Worm (Caenorhabditis elegans) whole organism, L2 larva: ENCODE data around the gene F28C1.3.

ENCODE experiments used
- R02D3.7 ChIP-seq: fragments of 150-350 bp; optimal IDR thresholded peaks from 2 replicates; lab custom pipeline; 2014; ENCODE audit warnings: missing biosample characterization, missing genetic modification characterization
- elt-1 ChIP-seq: fragments of 150-350 bp; optimal IDR thresholded peaks from 2 replicates; lab custom pipeline; 2014; ENCODE audit warnings: missing biosample characterization, missing genetic modification characterization
- nhr-237 ChIP-seq: fragments of 150-350 bp; optimal IDR thresholded peaks from 2 replicates; lab custom pipeline; 2014; ENCODE audit warnings: missing biosample characterization, missing genetic modification characterization
- nhr-25 ChIP-seq: fragments of 150-350 bp; sonication (generic microtip); optimal IDR thresholded peaks from 3 replicates; lab custom pipeline; 2014; ENCODE audit warnings: missing biosample characterization, missing genetic modification characterization
- nhr-77 ChIP-seq: fragments of 150-350 bp; optimal IDR thresholded peaks from 2 replicates; lab custom pipeline; 2014; ENCODE audit warnings: missing biosample characterization, missing genetic modification characterization
- peb-1 ChIP-seq: fragments of 150-350 bp; optimal IDR thresholded peaks from 2 replicates; lab custom pipeline; 2014; ENCODE audit warnings: missing biosample characterization, missing genetic modification characterization
- skn-1 ChIP-seq: sonication (generic microtip); optimal IDR thresholded peaks from 2 replicates; lab custom pipeline; 2017; ENCODE audit warnings: missing biosample characterization, missing genetic modification characterization
- snpc-4 ChIP-seq: fragments of 150-350 bp; optimal IDR thresholded peaks from 2 replicates; lab custom pipeline; 2014; ENCODE audit warnings: missing biosample characterization, missing genetic modification characterization
- unc-39 ChIP-seq: fragments of 150-350 bp; optimal IDR thresholded peaks from 2 replicates; lab custom pipeline; 2014; ENCODE audit warnings: missing biosample characterization, missing genetic modification characterization
- ztf-11 ChIP-seq: sonication (generic microtip); optimal IDR thresholded peaks from 2 replicates; lab custom pipeline; 2017; ENCODE audit warnings: missing biosample characterization, missing genetic modification characterization

DNA sequence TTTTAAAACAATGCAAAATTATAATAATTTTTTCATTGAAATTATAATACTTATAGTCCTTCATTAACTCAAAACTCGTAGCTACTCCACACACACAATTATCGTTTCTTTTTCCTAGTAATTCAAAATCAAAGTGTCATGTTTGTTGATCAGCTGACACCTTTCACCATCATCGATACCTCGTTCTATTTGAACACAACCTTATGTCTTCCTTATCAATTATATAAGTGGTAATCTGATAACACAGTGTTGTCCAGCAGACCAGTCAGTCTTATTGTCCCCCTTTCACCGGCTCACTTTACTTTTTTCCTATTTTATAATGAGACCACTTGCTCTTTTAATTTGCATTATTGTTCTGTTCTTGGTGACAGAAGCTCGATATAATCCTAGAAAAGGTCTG, 44.3 kb downstream of the F28C1.3 start, which contains the start of the genes T28H10.2 and lgmn-1:
- TF ChIP-seq nhr-25 (tag; lab: Kevin White, UChicago), result no peak
- TF ChIP-seq ztf-11, result no peak
- peak; percentile 46 for TF ChIP-seq skn-1 (tag; lab: Kevin White, UChicago)
- no peak for TF ChIP-seq elt-1
- no peak for TF ChIP-seq snpc-4 (tag; lab: Kevin White, UChicago)
- no peak for TF ChIP-seq unc-39 (tag; lab: Kevin White, UChicago)
- TF ChIP-seq nhr-77 (tag; lab: Kevin White, UChicago), result no peak
- no peak for TF ChIP-seq nhr-237
- TF ChIP-seq R02D3.7 (tag; lab: Kevin White, UChicago), result no peak
- TF ChIP-seq peb-1 (tag; lab: Kevin White, UChicago), result no peak
